Worm (Caenorhabditis elegans) whole organism, L4 larva: ENCODE measurements around the gene unc-96.

ENCODE experiments used
- F10B5.3 ChIP-seq: sonication (generic microtip); optimal IDR thresholded peaks from 2 replicates; lab custom pipeline; 2016; ENCODE audit warnings: mild to moderate bottlenecking, missing genetic modification characterization, missing compliant biosample characterization
- F26F4.8 ChIP-seq: fragments of 200-800 bp; sonication (Bioruptor generic); conservative IDR thresholded peaks from 2 replicates; pipeline ENCODE4 v1.3.6; 2022; ENCODE audit warnings: missing genetic modification characterization, missing compliant biosample characterization
- F37D6.2 ChIP-seq: sonication (generic microtip); optimal IDR thresholded peaks from 2 replicates; lab custom pipeline; 2016; ENCODE audit warnings: mild to moderate bottlenecking, missing genetic modification characterization, missing compliant biosample characterization
- F44E2.7 ChIP-seq: fragments of 200-800 bp; sonication (Bioruptor generic); IDR thresholded peaks from 2 replicates; pipeline ENCODE4 v2.1.2; 2022; ENCODE audit warnings: missing genetic modification characterization, missing compliant biosample characterization
- F49E8.2 ChIP-seq: sonication (generic microtip); optimal IDR thresholded peaks from 2 replicates; lab custom pipeline; 2016; ENCODE audit warnings: missing compliant biosample characterization, mild to moderate bottlenecking, missing genetic modification characterization, borderline replicate concordance
- T20F7.1 ChIP-seq: fragments of 200-800 bp; sonication (Bioruptor generic); optimal IDR thresholded peaks from 2 replicates; lab custom pipeline; 2018; ENCODE audit warnings: mild to moderate bottlenecking, missing genetic modification characterization, missing compliant biosample characterization
- Y48G9A.11 ChIP-seq: fragments of 200-800 bp; sonication (Bioruptor generic); IDR thresholded peaks from 2 replicates; pipeline ENCODE4 v1.3.6; 2022; ENCODE audit warnings: missing genetic modification reagents, missing genetic modification characterization, missing compliant biosample characterization
- ZK337.2 ChIP-seq: fragments of 200-800 bp; sonication (Bioruptor generic); IDR thresholded peaks from 2 replicates; pipeline ENCODE4 v1.3.6; 2022; ENCODE audit warnings: missing genetic modification reagents, missing genetic modification characterization, missing compliant biosample characterization
- arid-1 ChIP-seq: fragments of 200-800 bp; sonication (Bioruptor generic); conservative IDR thresholded peaks from 2 replicates; pipeline ENCODE4 v1.3.6; 2022; ENCODE audit warnings: missing genetic modification reagents, missing genetic modification characterization, missing compliant biosample characterization
- attf-4 ChIP-seq: sonication (generic microtip); optimal IDR thresholded peaks from 3 replicates; lab custom pipeline; 2017; ENCODE audit warnings: missing biosample characterization, missing genetic modification characterization
- ceh-20 ChIP-seq: fragments of 200-800 bp; sonication (Bioruptor generic); IDR thresholded peaks from 2 replicates; pipeline ENCODE4 v1.3.6; 2022; ENCODE audit warnings: missing genetic modification reagents, missing genetic modification characterization, missing compliant biosample characterization
- ceh-44 ChIP-seq: fragments of 200-800 bp; sonication (Bioruptor generic); IDR thresholded peaks from 2 replicates; pipeline ENCODE4 v1.3.6; 2022; ENCODE audit warnings: missing genetic modification reagents, missing genetic modification characterization, missing compliant biosample characterization
- daf-16 ChIP-seq, 3 experiments: sonication (generic microtip); optimal IDR thresholded peaks; 2 replicates each; lab custom pipeline; 2016 to 2017; ENCODE audit warnings: missing genetic modification characterization in 3 of 3, missing genetic modification reagents in 3 of 3, mild to moderate bottlenecking in 2 of 3, missing compliant biosample characterization in 2 of 3, missing biosample characterization in 1 of 3, moderate library complexity in 1 of 3
- daf-8 ChIP-seq: fragments of 200-800 bp; sonication (Bioruptor generic); IDR thresholded peaks from 2 replicates; pipeline ENCODE4 v1.3.6; 2022; ENCODE audit warnings: missing genetic modification characterization, missing compliant biosample characterization
- dmd-6 ChIP-seq: fragments of 200-800 bp; sonication (Bioruptor generic); IDR thresholded peaks from 2 replicates; pipeline ENCODE4 v1.3.6; 2022; ENCODE audit warnings: missing genetic modification reagents, missing genetic modification characterization, missing compliant biosample characterization
- dmd-8 ChIP-seq: fragments of 200-800 bp; sonication (Bioruptor generic); IDR thresholded peaks from 2 replicates; pipeline ENCODE4 v1.3.6; 2022; ENCODE audit warnings: missing genetic modification characterization, missing compliant biosample characterization
- dve-1 ChIP-seq: sonication (generic microtip); optimal IDR thresholded peaks from 2 replicates; lab custom pipeline; 2017; ENCODE audit warnings: antibody characterized with exemption, mild to moderate bottlenecking, missing genetic modification characterization, missing compliant biosample characterization; ENCODE audit not compliant: insufficient read depth
- egl-43 ChIP-seq: fragments of 200-800 bp; sonication (Bioruptor generic); IDR thresholded peaks from 2 replicates; pipeline ENCODE4 v1.3.6; 2022; ENCODE audit warnings: missing genetic modification reagents, missing genetic modification characterization, missing compliant biosample characterization
- fos-1 ChIP-seq: fragments of 150-350 bp; optimal IDR thresholded peaks from 2 replicates; lab custom pipeline; 2014; ENCODE audit warnings: missing biosample characterization, missing genetic modification characterization
- hif-1 ChIP-seq, 2 experiments: sonication (generic microtip); optimal IDR thresholded peaks; 2 replicates each; lab custom pipeline; 2016 to 2017; ENCODE audit warnings: missing compliant biosample characterization in 2 of 2, missing genetic modification characterization in 2 of 2, missing genetic modification reagents in 2 of 2, missing genotype in 2 of 2, mild to moderate bottlenecking in 1 of 2
- hlh-11 ChIP-seq: fragments of 200-800 bp; sonication (Bioruptor generic); optimal IDR thresholded peaks from 2 replicates; lab custom pipeline; 2018; ENCODE audit warnings: mild to moderate bottlenecking, missing genetic modification characterization, missing compliant biosample characterization
- hlh-30 ChIP-seq: sonication (generic microtip); optimal IDR thresholded peaks from 2 replicates; lab custom pipeline; 2017; ENCODE audit warnings: antibody characterized with exemption, mild to moderate bottlenecking, missing genetic modification characterization, missing compliant biosample characterization; ENCODE audit not compliant: insufficient read depth
- lim-7 ChIP-seq: fragments of 200-800 bp; sonication (Bioruptor generic); IDR thresholded peaks from 2 replicates; pipeline ENCODE4 v1.3.6; 2022; ENCODE audit warnings: missing genetic modification characterization, missing compliant biosample characterization
- lin-15B ChIP-seq: fragments of 150-350 bp; sonication (generic microtip); optimal IDR thresholded peaks from 3 replicates; lab custom pipeline; 2014; ENCODE audit warnings: missing biosample characterization, missing genetic modification characterization
- mep-1 ChIP-seq: fragments of 150-350 bp; sonication (generic microtip); optimal IDR thresholded peaks from 3 replicates; lab custom pipeline; 2014; ENCODE audit warnings: missing biosample characterization, missing genetic modification characterization
- mes-2 ChIP-seq: sonication (generic microtip); optimal IDR thresholded peaks from 2 replicates; lab custom pipeline; 2016; ENCODE audit warnings: missing genotype, mild to moderate bottlenecking, missing genetic modification characterization, missing compliant biosample characterization; ENCODE audit not compliant: poor library complexity, severe bottlenecking
- nhr-10 ChIP-seq: fragments of 150-350 bp; optimal IDR thresholded peaks from 2 replicates; lab custom pipeline; 2014; ENCODE audit warnings: missing biosample characterization, missing genetic modification characterization
- nhr-28 ChIP-seq: fragments of 150-350 bp; optimal IDR thresholded peaks from 2 replicates; lab custom pipeline; 2014; ENCODE audit warnings: missing biosample characterization, missing genetic modification characterization
- nhr-48 ChIP-seq: sonication (generic microtip); optimal IDR thresholded peaks from 2 replicates; lab custom pipeline; 2016; ENCODE audit warnings: mild to moderate bottlenecking, missing genetic modification characterization, missing compliant biosample characterization
- nhr-6 ChIP-seq: fragments of 150-350 bp; optimal IDR thresholded peaks from 2 replicates; lab custom pipeline; 2014; ENCODE audit warnings: missing biosample characterization, missing genetic modification characterization
- nhr-76 ChIP-seq: fragments of 150-350 bp; optimal IDR thresholded peaks from 2 replicates; lab custom pipeline; 2014; ENCODE audit warnings: missing biosample characterization, missing genetic modification characterization
- nhr-77 ChIP-seq: fragments of 150-350 bp; optimal IDR thresholded peaks from 2 replicates; lab custom pipeline; 2014; ENCODE audit warnings: missing biosample characterization, missing genetic modification characterization
- php-3 ChIP-seq: fragments of 200-800 bp; sonication (Bioruptor generic); IDR thresholded peaks from 2 replicates; pipeline ENCODE4 v1.3.6; 2022; ENCODE audit warnings: missing genetic modification reagents, missing genetic modification characterization, missing compliant biosample characterization
- pqm-1 ChIP-seq: sonication (generic microtip); optimal IDR thresholded peaks from 2 replicates; lab custom pipeline; 2017; ENCODE audit warnings: missing biosample characterization, missing genetic modification characterization
- set-16 ChIP-seq: fragments of 200-800 bp; sonication (Bioruptor generic); IDR thresholded peaks from 2 replicates; pipeline ENCODE4 v1.3.6; 2022; ENCODE audit warnings: missing genetic modification reagents, missing genetic modification characterization, missing compliant biosample characterization
- snpc-4 ChIP-seq: fragments of 150-350 bp; optimal IDR thresholded peaks from 2 replicates; lab custom pipeline; 2014; ENCODE audit warnings: missing biosample characterization, missing genetic modification characterization
- spr-1 ChIP-seq: sonication (generic microtip); optimal IDR thresholded peaks from 2 replicates; lab custom pipeline; 2016; ENCODE audit warnings: mild to moderate bottlenecking, missing genetic modification characterization, missing compliant biosample characterization
- spr-3 ChIP-seq: fragments of 200-800 bp; sonication (Bioruptor generic); optimal IDR thresholded peaks from 2 replicates; lab custom pipeline; 2018; ENCODE audit warnings: mild to moderate bottlenecking, missing genetic modification characterization, missing compliant biosample characterization
- unc-62 ChIP-seq, 3 experiments: fragments of 150-350 bp in 1 of 3; sonication (generic microtip); optimal IDR thresholded peaks in 2 of 3; peaks in 1 of 3; 1 replicate in 1 of 3; 2 replicates in 2 of 3; lab custom pipeline; 2014 to 2017; ENCODE audit warnings: missing biosample characterization in 3 of 3, missing genetic modification characterization in 3 of 3, missing genetic modification reagents in 3 of 3, missing genotype in 1 of 3
- vab-7 ChIP-seq: fragments of 200-800 bp; sonication (Bioruptor generic); IDR thresholded peaks from 2 replicates; pipeline ENCODE4 v1.3.6; 2022; ENCODE audit warnings: missing genetic modification reagents, missing genetic modification characterization, missing compliant biosample characterization
- zfp-2 ChIP-seq: sonication (generic microtip); optimal IDR thresholded peaks from 2 replicates; lab custom pipeline; 2016; ENCODE audit warnings: mild to moderate bottlenecking, missing genetic modification characterization, missing compliant biosample characterization
- zip-11 ChIP-seq: fragments of 200-800 bp; sonication (Bioruptor generic); IDR thresholded peaks from 2 replicates; pipeline ENCODE4 v1.3.6; 2022; ENCODE audit warnings: missing genetic modification characterization, missing compliant biosample characterization
- zip-2 ChIP-seq: fragments of 150-350 bp; optimal IDR thresholded peaks from 2 replicates; lab custom pipeline; 2014; ENCODE audit warnings: missing biosample characterization, missing genetic modification characterization
- ztf-11 ChIP-seq: fragments of 150-350 bp; optimal IDR thresholded peaks from 2 replicates; lab custom pipeline; 2014; ENCODE audit warnings: missing biosample characterization, missing genetic modification characterization

unc-96 gene

DNA sequence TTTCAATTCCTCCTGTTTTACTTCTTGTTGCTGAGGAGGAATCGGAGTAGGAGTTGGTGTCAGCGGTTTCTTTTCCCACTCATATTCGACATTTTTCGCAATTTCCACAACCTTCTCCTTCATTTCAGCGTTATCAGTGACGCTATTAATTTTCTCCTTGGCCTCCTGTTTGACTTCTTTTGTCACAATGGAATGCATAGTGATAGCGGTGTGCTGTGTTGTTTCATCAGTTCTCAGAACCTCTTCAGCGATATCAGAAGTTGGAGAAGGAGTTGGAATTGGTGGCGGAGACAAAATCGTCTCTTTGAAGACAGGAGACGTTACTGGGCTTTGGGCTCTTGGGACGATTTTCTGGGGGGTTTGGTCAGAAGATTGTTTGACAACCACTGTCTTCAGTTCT lies 25.4 kb upstream of the unc-96 start (continued):
- TF ChIP-seq nhr-76 (tag; lab: Kevin White, UChicago), result no peak
- no peak for TF ChIP-seq F37D6.2 (tag; lab: Kevin White, UChicago)
- TF ChIP-seq mep-1 (tag; lab: Kevin White, UChicago), result no peak
- no peak for TF ChIP-seq attf-4
- no peak for TF ChIP-seq ztf-11 (tag; lab: Kevin White, UChicago)
- no peak for TF ChIP-seq spr-3 (GFP tag; lab: Kevin White, UChicago)
- no peak for TF ChIP-seq snpc-4 (tag; lab: Kevin White, UChicago)
- no peak for TF ChIP-seq daf-8 (GFP tag; lab: Robert Waterston, UW)
- peak; percentile 53 for TF ChIP-seq hlh-11
- TF ChIP-seq lin-15B (tag; lab: Kevin White, UChicago), result no peak
- no peak for TF ChIP-seq ceh-44 (GFP tag; lab: Robert Waterston, UW)
- TF ChIP-seq Y48G9A.11 (GFP tag; lab: Robert Waterston, UW), result no peak
- TF ChIP-seq lim-7 (GFP tag; lab: Robert Waterston, UW), result no peak
- no peak for TF ChIP-seq F10B5.3 (tag; lab: Kevin White, UChicago)
- no peak for TF ChIP-seq arid-1 (GFP tag; lab: Robert Waterston, UW)
- TF ChIP-seq dmd-6, result peak; percentile 41; the same call in 1 of the 2 replicates
- no peak for TF ChIP-seq ceh-20 (GFP tag; lab: Robert Waterston, UW)
- no peak for TF ChIP-seq nhr-10 (tag; lab: Kevin White, UChicago)
- no peak for TF ChIP-seq hlh-30 (tag; lab: Kevin White, UChicago)
- TF ChIP-seq hif-1 (tag; optimal IDR thresholded peaks at IDR 0.05; lab: Kevin White, UChicago), result no peak
- TF ChIP-seq, all 104 proteins: peak for 7

ce11 chrX:645589-645988 lies 24.5 kb upstream of the unc-96 start:
- TF ChIP-seq php-3 (GFP tag; lab: Robert Waterston, UW) (peak; percentile 46; the same call in 1 of the 2 replicates), hlh-11 (peak; percentile 71), zip-2 (tag; lab: Kevin White, UChicago) (no peak), daf-16 (GFP tag; optimal IDR thresholded peaks at IDR 0.05; lab: Kevin White, UChicago) (no peak), daf-16 (tag; optimal IDR thresholded peaks at IDR 0.05; lab: Kevin White, UChicago) (peak; percentile 78), dmd-6 (peak; percentile 64), F26F4.8 (GFP tag; lab: Robert Waterston, UW) (no peak), F49E8.2 (no peak), mes-2 (tag; lab: Kevin White, UChicago) (peak; percentile 23), pqm-1 (tag; lab: Kevin White, UChicago) (peak; percentile 94), T20F7.1 (GFP tag; lab: Kevin White, UChicago) (peak; percentile 30), dve-1 (tag; lab: Kevin White, UChicago) (peak; percentile 73), nhr-6 (peak; percentile 24), nhr-28 (peak; percentile 71)

ce11 chrX:642817-643216 lies 21.7 kb upstream of the unc-96 start:
- peak; percentile 14 for TF ChIP-seq mep-1 (tag; lab: Kevin White, UChicago)
- TF ChIP-seq fos-1, result no peak
- TF ChIP-seq vab-7 (GFP tag; lab: Robert Waterston, UW), result 0 out of 2 replicates have a peak, but pooled peaks have one; percentile 22
- 0 out of 2 replicates have a peak, but pooled peaks have one; percentile 8 for TF ChIP-seq egl-43
- TF ChIP-seq nhr-48 (tag; lab: Kevin White, UChicago), result peak; percentile 3
- no peak for TF ChIP-seq ZK337.2 (GFP tag; lab: Robert Waterston, UW)
- peak; percentile 12 for TF ChIP-seq nhr-77 (tag; lab: Kevin White, UChicago)
- TF ChIP-seq unc-62 (GFP tag; optimal IDR thresholded peaks at IDR 0.05 in 1 of 2; lab: Kevin White, UChicago), result peak in 1 of 2 experiments; percentile 52
- no peak for TF ChIP-seq unc-62 (tag; optimal IDR thresholded peaks at IDR 0.05; lab: Kevin White, UChicago)
- TF ChIP-seq F44E2.7 (GFP tag; lab: Robert Waterston, UW), result no peak
- no peak for TF ChIP-seq spr-1 (tag; lab: Kevin White, UChicago)
- TF ChIP-seq dmd-8 (GFP tag; lab: Robert Waterston, UW), result no peak
- no peak for TF ChIP-seq zip-11 (GFP tag; lab: Robert Waterston, UW)
- TF ChIP-seq hlh-11, result peak; percentile 26
- TF ChIP-seq set-16 (GFP tag; lab: Robert Waterston, UW), result no peak
- no peak for TF ChIP-seq ceh-20 (GFP tag; lab: Robert Waterston, UW)
- no peak for TF ChIP-seq zfp-2
- TF ChIP-seq, all 104 proteins: peak for 7
